Fruit fly (Drosophila melanogaster) whole organism, embryonic: Measurements from ENCODE around the gene eIF3i.

Experiments used
- Abd-B ChIP-seq: fragments of 200-800 bp; sonication (Bioruptor generic); optimal IDR thresholded peaks from 2 replicates; lab custom pipeline; 2018; ENCODE audit warnings: missing biosample characterization, mild to moderate bottlenecking, missing genetic modification characterization, moderate library complexity
- Antp ChIP-seq: fragments of 200-800 bp; sonication (Bioruptor generic); optimal IDR thresholded peaks from 3 replicates; lab custom pipeline; 2016; ENCODE audit warnings: missing biosample characterization, missing genetic modification characterization
- CG10366 ChIP-seq: fragments of 200-800 bp; sonication (Bioruptor generic); IDR thresholded peaks from 2 replicates; pipeline ENCODE4 v1.3.6; 2022; ENCODE audit warnings: missing biosample characterization, missing genetic modification characterization
- CG10654 ChIP-seq: fragments of 200-800 bp; sonication (Bioruptor generic); optimal IDR thresholded peaks from 2 replicates; lab custom pipeline; 2016; ENCODE audit warnings: missing biosample characterization, missing genetic modification characterization
- CG11247 ChIP-seq: fragments of 200-800 bp; sonication (Bioruptor generic); IDR thresholded peaks from 2 replicates; pipeline ENCODE4 v1.3.6; 2022; ENCODE audit warnings: missing biosample characterization, missing genetic modification characterization
- CG12744 ChIP-seq: fragments of 200-800 bp; sonication (Bioruptor generic); optimal IDR thresholded peaks from 2 replicates; lab custom pipeline; 2016; ENCODE audit warnings: missing biosample characterization, missing genetic modification characterization
- CG14667 ChIP-seq: fragments of 200-800 bp; sonication (Bioruptor generic); IDR thresholded peaks from 2 replicates; pipeline ENCODE4 v1.3.6; 2022; ENCODE audit warnings: missing biosample characterization, missing genetic modification characterization
- CG30431 ChIP-seq: fragments of 200-800 bp; sonication (Bioruptor generic); optimal IDR thresholded peaks from 2 replicates; lab custom pipeline; 2017; ENCODE audit warnings: missing biosample characterization, missing genetic modification characterization
- CG31388 ChIP-seq: fragments of 200-800 bp; sonication (Bioruptor generic); optimal IDR thresholded peaks from 2 replicates; lab custom pipeline; 2016; ENCODE audit warnings: missing biosample characterization, missing genetic modification characterization
- CG3281 ChIP-seq: fragments of 200-800 bp; sonication (Bioruptor generic); optimal IDR thresholded peaks from 3 replicates; lab custom pipeline; 2017; ENCODE audit warnings: missing biosample characterization, mild to moderate bottlenecking, missing genetic modification characterization
- CG3995 ChIP-seq: fragments of 200-800 bp; sonication (Bioruptor generic); optimal IDR thresholded peaks from 3 replicates; lab custom pipeline; 2016; ENCODE audit warnings: missing biosample characterization, missing genetic modification characterization
- CG4404 ChIP-seq: fragments of 200-800 bp; sonication (Bioruptor generic); IDR thresholded peaks from 2 replicates; pipeline ENCODE4 v1.3.6; 2022; ENCODE audit warnings: missing biosample characterization, missing genetic modification characterization
- CG5180 ChIP-seq: fragments of 200-800 bp; sonication (Bioruptor generic); optimal IDR thresholded peaks from 3 replicates; lab custom pipeline; 2017; ENCODE audit warnings: missing biosample characterization, missing genetic modification characterization, mild to moderate bottlenecking, moderate library complexity, missing genetic modification reagents
- CG5245 ChIP-seq: fragments of 200-800 bp; sonication (Bioruptor generic); optimal IDR thresholded peaks from 3 replicates; lab custom pipeline; 2016; ENCODE audit warnings: missing biosample characterization, missing genetic modification characterization
- CG7839 ChIP-seq: fragments of 200-800 bp; sonication (Bioruptor generic); optimal IDR thresholded peaks from 3 replicates; lab custom pipeline; 2018; ENCODE audit warnings: missing biosample characterization, mild to moderate bottlenecking, missing genetic modification characterization, moderate library complexity
- CG8089 ChIP-seq: fragments of 200-800 bp; sonication (Bioruptor generic); optimal IDR thresholded peaks from 3 replicates; lab custom pipeline; 2016; ENCODE audit warnings: missing biosample characterization, missing genetic modification characterization
- CG9932 ChIP-seq: fragments of 200-800 bp; sonication (Bioruptor generic); IDR thresholded peaks from 2 replicates; pipeline ENCODE4 v1.3.6; 2022; ENCODE audit warnings: missing biosample characterization, missing genetic modification characterization
- CrebB ChIP-seq: fragments of 200-800 bp; sonication (Bioruptor generic); optimal IDR thresholded peaks from 3 replicates; lab custom pipeline; 2018; ENCODE audit warnings: missing biosample characterization, mild to moderate bottlenecking, missing genetic modification characterization
- Fer1 ChIP-seq: fragments of 200-800 bp; sonication (Bioruptor generic); optimal IDR thresholded peaks from 2 replicates; lab custom pipeline; 2017; ENCODE audit warnings: missing biosample characterization, mild to moderate bottlenecking, missing genetic modification characterization
- HLH54F ChIP-seq: fragments of 200-800 bp; sonication (Bioruptor generic); optimal IDR thresholded peaks from 3 replicates; lab custom pipeline; 2016; ENCODE audit warnings: missing biosample characterization, missing genetic modification characterization
- Hr78 ChIP-seq, 2 experiments: fragments of 200-800 bp in 1 of 2; fragments of >200 bp in 1 of 2; sonication (Bioruptor generic) in 1 of 2; optimal IDR thresholded peaks; 2 replicates each; lab custom pipeline; 2017 to 2019; ENCODE audit warnings: missing biosample characterization in 2 of 2, missing genetic modification characterization in 2 of 2, mild to moderate bottlenecking in 1 of 2, moderate library complexity in 1 of 2
- Kr ChIP-seq: fragments of 200-800 bp; sonication (Bioruptor generic); optimal IDR thresholded peaks from 2 replicates; lab custom pipeline; 2017; ENCODE audit warnings: missing biosample characterization, mild to moderate bottlenecking, missing genetic modification characterization
- MTF-1 ChIP-seq: fragments of 200-800 bp; sonication (Bioruptor generic); optimal IDR thresholded peaks from 2 replicates; lab custom pipeline; 2018; ENCODE audit warnings: missing biosample characterization, mild to moderate bottlenecking, missing genetic modification characterization, borderline replicate concordance
- Mad ChIP-seq: fragments of 200-800 bp; sonication (Bioruptor generic); optimal IDR thresholded peaks from 2 replicates; lab custom pipeline; 2016; ENCODE audit warnings: missing biosample characterization, missing genetic modification characterization
- Mes4 ChIP-seq: fragments of 200-800 bp; sonication (Bioruptor generic); optimal IDR thresholded peaks from 2 replicates; lab custom pipeline; 2016; ENCODE audit warnings: missing biosample characterization, missing genetic modification characterization
- Nf-YA ChIP-seq: fragments of 200-800 bp; sonication (Bioruptor generic); IDR thresholded peaks from 2 replicates; pipeline ENCODE4 v1.3.6; 2022; ENCODE audit warnings: missing biosample characterization, missing genetic modification characterization
- Opbp ChIP-seq: fragments of 200-800 bp; sonication (Bioruptor generic); IDR thresholded peaks from 3 replicates; pipeline ENCODE4 v1.3.6; 2022; ENCODE audit warnings: missing biosample characterization, missing genetic modification characterization; ENCODE audit not compliant: partially characterized antibody
- TFAM ChIP-seq: fragments of 200-800 bp; sonication (Bioruptor generic); optimal IDR thresholded peaks from 2 replicates; lab custom pipeline; 2017; ENCODE audit warnings: missing biosample characterization, missing genetic modification characterization, inconsistent platforms
- Tbp ChIP-seq: fragments of >200 bp; optimal IDR thresholded peaks from 2 replicates; lab custom pipeline; 2018; ENCODE audit warnings: missing biosample characterization, missing genetic modification characterization
- ac ChIP-seq: fragments of 200-800 bp; sonication (Bioruptor generic); optimal IDR thresholded peaks from 3 replicates; lab custom pipeline; 2017; ENCODE audit warnings: missing biosample characterization, mild to moderate bottlenecking, missing genetic modification characterization
- az2 ChIP-seq: fragments of 200-800 bp; sonication (Bioruptor generic); optimal IDR thresholded peaks from 3 replicates; lab custom pipeline; 2016; ENCODE audit warnings: missing biosample characterization, missing genetic modification characterization
- ci ChIP-seq: fragments of 200-800 bp; sonication (Bioruptor generic); IDR thresholded peaks from 3 replicates; pipeline ENCODE4 v1.3.6; 2022; ENCODE audit warnings: missing biosample characterization, missing genetic modification characterization
- croc ChIP-seq: fragments of 200-800 bp; sonication (Bioruptor generic); conservative IDR thresholded peaks from 3 replicates; pipeline ENCODE4 v1.3.6; 2022; ENCODE audit warnings: missing biosample characterization, missing genetic modification characterization
- dm ChIP-seq: fragments of 200-800 bp; sonication (Bioruptor generic); optimal IDR thresholded peaks from 3 replicates; lab custom pipeline; 2016; ENCODE audit warnings: missing biosample characterization, missing genetic modification characterization
- dpn ChIP-seq, 2 experiments: fragments of 200-800 bp; sonication (Bioruptor generic); optimal IDR thresholded peaks; 3 replicates each; lab custom pipeline; 2016; ENCODE audit warnings: missing biosample characterization in 2 of 2, missing genetic modification characterization in 2 of 2
- fd3F ChIP-seq: fragments of 200-800 bp; sonication (Bioruptor generic); optimal IDR thresholded peaks from 2 replicates; lab custom pipeline; 2018; ENCODE audit warnings: missing biosample characterization, mild to moderate bottlenecking, missing genetic modification characterization, moderate library complexity
- grau ChIP-seq: fragments of 200-800 bp; optimal IDR thresholded peaks from 3 replicates; lab custom pipeline; 2019; ENCODE audit warnings: missing biosample characterization, mild to moderate bottlenecking, missing genetic modification characterization, moderate library complexity
- gro ChIP-seq: fragments of 200-800 bp; sonication (Bioruptor generic); optimal IDR thresholded peaks from 2 replicates; lab custom pipeline; 2016; ENCODE audit warnings: missing biosample characterization, missing genetic modification characterization
- kah ChIP-seq: fragments of 200-800 bp; sonication (Bioruptor generic); optimal IDR thresholded peaks from 2 replicates; lab custom pipeline; 2018; ENCODE audit warnings: missing biosample characterization, mild to moderate bottlenecking, missing genetic modification characterization
- ken ChIP-seq: fragments of 200-800 bp; sonication (Bioruptor generic); IDR thresholded peaks from 3 replicates; pipeline ENCODE4 v1.3.6; 2022; ENCODE audit warnings: missing biosample characterization, missing genetic modification characterization
- lmd ChIP-seq: fragments of 200-800 bp; sonication (Bioruptor generic); IDR thresholded peaks from 2 replicates; pipeline ENCODE4 v1.3.6; 2022; ENCODE audit warnings: missing biosample characterization, missing genetic modification characterization
- mam ChIP-seq: fragments of 200-800 bp; sonication (Bioruptor generic); optimal IDR thresholded peaks from 3 replicates; lab custom pipeline; 2016; ENCODE audit warnings: missing biosample characterization, missing genetic modification characterization
- nom ChIP-seq: fragments of 200-800 bp; sonication (Bioruptor generic); optimal IDR thresholded peaks from 2 replicates; lab custom pipeline; 2017; ENCODE audit warnings: missing biosample characterization, missing genetic modification characterization, mild to moderate bottlenecking, moderate library complexity, missing genetic modification reagents
- repo ChIP-seq: fragments of 200-800 bp; sonication (Bioruptor generic); optimal IDR thresholded peaks from 2 replicates; lab custom pipeline; 2016; ENCODE audit warnings: missing biosample characterization, missing genetic modification characterization
- salm ChIP-seq: fragments of 200-800 bp; sonication (Bioruptor generic); optimal IDR thresholded peaks from 2 replicates; lab custom pipeline; 2018; ENCODE audit warnings: missing biosample characterization, mild to moderate bottlenecking, missing genetic modification characterization
- sens-2 ChIP-seq: fragments of 200-800 bp; sonication (Bioruptor generic); IDR thresholded peaks from 2 replicates; pipeline ENCODE4 v1.3.6; 2022; ENCODE audit warnings: missing biosample characterization, missing genetic modification characterization
- sima ChIP-seq: fragments of 200-800 bp; sonication (Bioruptor generic); optimal IDR thresholded peaks from 2 replicates; lab custom pipeline; 2016; ENCODE audit warnings: missing biosample characterization, missing genetic modification characterization
- sug ChIP-seq: fragments of 200-800 bp; optimal IDR thresholded peaks from 2 replicates; lab custom pipeline; 2019; ENCODE audit warnings: missing biosample characterization, mild to moderate bottlenecking, missing genetic modification characterization, moderate library complexity
- ttk ChIP-seq: fragments of 200-800 bp; sonication (Bioruptor generic); IDR thresholded peaks from 2 replicates; pipeline ENCODE4 v2.1.2; 2022; ENCODE audit warnings: missing biosample characterization, missing genetic modification characterization
- vvl ChIP-seq: fragments of 200-800 bp; sonication (Bioruptor generic); IDR thresholded peaks from 2 replicates; pipeline ENCODE4 v1.3.6; 2022; ENCODE audit warnings: missing biosample characterization, missing genetic modification characterization
- wek ChIP-seq: fragments of 200-800 bp; sonication (Bioruptor generic); optimal IDR thresholded peaks from 3 replicates; lab custom pipeline; 2018; ENCODE audit warnings: missing biosample characterization, mild to moderate bottlenecking, missing genetic modification characterization, moderate library complexity
- zfh2 ChIP-seq: fragments of 200-800 bp; sonication (Bioruptor generic); optimal IDR thresholded peaks from 2 replicates; lab custom pipeline; 2016; ENCODE audit warnings: missing biosample characterization, missing genetic modification characterization

eIF3i gene

dm6 chr2L:5010784-5011260 lies 43.2 kb upstream of the eIF3i start, which contains the start of the genes CG31917, Tfb5 and SelT (continued):
- TF ChIP-seq CG12744: peak; percentile 40
- TF ChIP-seq sima: no peak
- TF ChIP-seq Abd-B: peak; percentile 46
- TF ChIP-seq Antp (GFP tag; lab: Kevin White, UChicago): peak; percentile 55
- no peak for TF ChIP-seq TFAM
- TF ChIP-seq Mes4: no peak
- no peak for TF ChIP-seq sug (tag; lab: Kevin White, UChicago)
- TF ChIP-seq CG10366 (GFP tag; lab: Robert Waterston, UW): peak; percentile 35; the same call in 1 of the 2 replicates
- no peak for TF ChIP-seq ci (GFP tag; lab: Robert Waterston, UW)
- no peak for TF ChIP-seq CG3281 (GFP tag; lab: Kevin White, UChicago)
- TF ChIP-seq CG10654 (GFP tag; lab: Kevin White, UChicago): no peak
- no peak for TF ChIP-seq Kr
- no peak for TF ChIP-seq CG5245 (GFP tag; lab: Kevin White, UChicago)
- TF ChIP-seq Tbp (GFP tag; lab: Kevin White, UChicago): no peak
- no peak for TF ChIP-seq ac (GFP tag; lab: Kevin White, UChicago)
- no peak for TF ChIP-seq Nf-YA (GFP tag; lab: Robert Waterston, UW)
- TF ChIP-seq grau: peak; percentile 69
- TF ChIP-seq ttk (GFP tag; lab: Robert Waterston, UW): no peak
- peak; percentile 36 for TF ChIP-seq az2
- TF ChIP-seq CG31388 (GFP tag; lab: Kevin White, UChicago): no peak
- TF ChIP-seq wek (GFP tag; lab: Kevin White, UChicago): no peak
- peak; percentile 59 for TF ChIP-seq CG7839 (tag; lab: Kevin White, UChicago)
- TF ChIP-seq dpn (GFP tag; optimal IDR thresholded peaks at IDR 0.05; lab: Kevin White, UChicago): peak; percentile 16 to 67
- no peak for TF ChIP-seq ken
- TF ChIP-seq lmd (GFP tag; lab: Robert Waterston, UW): 0 out of 2 replicates have a peak, but pooled peaks have one; percentile 16
- TF ChIP-seq CG3995 (GFP tag; lab: Kevin White, UChicago): peak; percentile 52
- peak; percentile 54 for TF ChIP-seq fd3F (GFP tag; lab: Kevin White, UChicago)
- no peak for TF ChIP-seq CG4404 (GFP tag; lab: Robert Waterston, UW)
- TF ChIP-seq nom (GFP tag; lab: Kevin White, UChicago): no peak
- TF ChIP-seq vvl (GFP tag; lab: Robert Waterston, UW): peak; percentile 62
- no peak for TF ChIP-seq MTF-1 (GFP tag; lab: Kevin White, UChicago)
- no peak for TF ChIP-seq sens-2 (GFP tag; lab: Robert Waterston, UW)
- TF ChIP-seq croc (GFP tag; lab: Robert Waterston, UW): no peak
- TF ChIP-seq dm (GFP tag; lab: Kevin White, UChicago): peak; percentile 62
- TF ChIP-seq Fer1 (GFP tag; lab: Kevin White, UChicago): no peak
- TF ChIP-seq CG8089: no peak
- TF ChIP-seq salm (tag; lab: Kevin White, UChicago): peak; percentile 10
- TF ChIP-seq CG9932 (GFP tag; lab: Robert Waterston, UW): peak; percentile 78
- peak; percentile 68 for TF ChIP-seq mam (GFP tag; lab: Kevin White, UChicago)
- TF ChIP-seq Opbp (GFP tag; lab: Robert Waterston, UW): no peak
- peak in 1 of 2 experiments; percentile 18 for TF ChIP-seq Hr78 (GFP tag; optimal IDR thresholded peaks at IDR 0.05; lab: Kevin White, UChicago)
- no peak for TF ChIP-seq CG11247 (GFP tag; lab: Robert Waterston, UW)
- peak; percentile 64 for TF ChIP-seq zfh2
- TF ChIP-seq kah (GFP tag; lab: Kevin White, UChicago): no peak
- no peak for TF ChIP-seq CG30431
- TF ChIP-seq CG5180 (GFP tag; lab: Kevin White, UChicago): no peak
- 0 out of 2 replicates have a peak, but pooled peaks have one; percentile 12 for TF ChIP-seq CG14667
- TF ChIP-seq Mad (GFP tag; lab: Kevin White, UChicago): peak; percentile 40
- TF ChIP-seq CrebB: peak; percentile 1
- peak; percentile 59 for TF ChIP-seq HLH54F (GFP tag; lab: Kevin White, UChicago)
- TF ChIP-seq gro: peak; percentile 45
- TF ChIP-seq repo (GFP tag; lab: Kevin White, UChicago): peak; percentile 35
